Worm (Caenorhabditis elegans) whole organism, L1 larva: Measurements from ENCODE around the gene ZK622.5.
A peak's percentile ranks its signal among the peaks of the same experiment; 100 is the strongest.

ENCODE experiments used
- C16A3.4 ChIP-seq: fragments of 150-350 bp; optimal IDR thresholded peaks from 2 replicates; lab custom pipeline; 2014; ENCODE audit warnings: missing biosample characterization, missing genetic modification characterization
- Y116A8C.19 ChIP-seq: sonication (generic microtip); optimal IDR thresholded peaks from 2 replicates; lab custom pipeline; 2016; ENCODE audit warnings: missing compliant biosample characterization, missing genetic modification characterization, borderline replicate concordance
- aha-1 ChIP-seq: fragments of 150-350 bp; optimal IDR thresholded peaks from 2 replicates; lab custom pipeline; 2014; ENCODE audit warnings: missing biosample characterization, missing genetic modification characterization
- alr-1 ChIP-seq: fragments of 200-800 bp; sonication (Bioruptor generic); optimal IDR thresholded peaks from 2 replicates; lab custom pipeline; 2018; ENCODE audit warnings: borderline replicate concordance, mild to moderate bottlenecking, missing genetic modification characterization, missing compliant biosample characterization
- aly-2 ChIP-seq: fragments of 150-350 bp; optimal IDR thresholded peaks from 2 replicates; lab custom pipeline; 2014; ENCODE audit warnings: missing biosample characterization, missing genetic modification characterization
- blmp-1 ChIP-seq: fragments of 150-350 bp; optimal IDR thresholded peaks from 2 replicates; lab custom pipeline; 2014; ENCODE audit warnings: missing biosample characterization, missing genetic modification characterization
- ceh-63 ChIP-seq: fragments of 200-800 bp; sonication (Bioruptor generic); optimal IDR thresholded peaks from 2 replicates; lab custom pipeline; 2018; ENCODE audit warnings: mild to moderate bottlenecking, missing genetic modification characterization, missing compliant biosample characterization
- ceh-8 ChIP-seq: fragments of 200-800 bp; sonication (Bioruptor generic); optimal IDR thresholded peaks from 2 replicates; lab custom pipeline; 2018; ENCODE audit warnings: mild to moderate bottlenecking, missing genetic modification characterization, moderate library complexity, missing compliant biosample characterization
- ceh-82 ChIP-seq, 3 experiments: fragments of 150-350 bp in 1 of 3; sonication (generic microtip) in 2 of 3; optimal IDR thresholded peaks; 2 replicates each; lab custom pipeline; 2014 to 2017; ENCODE audit warnings: missing biosample characterization in 3 of 3, missing genetic modification characterization in 3 of 3
- ceh-88 ChIP-seq: fragments of 200-800 bp; sonication (Bioruptor generic); IDR thresholded peaks from 2 replicates; pipeline ENCODE4 v1.3.6; 2022; ENCODE audit warnings: missing genetic modification characterization, missing compliant biosample characterization
- ces-1 ChIP-seq: fragments of 150-350 bp; optimal IDR thresholded peaks from 2 replicates; lab custom pipeline; 2014; ENCODE audit warnings: missing biosample characterization, missing genetic modification reagents, missing genetic modification characterization
- efl-1 ChIP-seq, 4 experiments: fragments of 150-350 bp; optimal IDR thresholded peaks in 3 of 4; peaks in 1 of 4; 1 replicate in 1 of 4; 2 replicates in 3 of 4; lab custom pipeline; 2014; ENCODE audit warnings: missing biosample characterization in 2 of 4, missing genetic modification characterization in 2 of 4, missing genetic modification reagents in 2 of 4
- egl-13 ChIP-seq: sonication (generic microtip); optimal IDR thresholded peaks from 2 replicates; lab custom pipeline; 2016; ENCODE audit warnings: missing genotype, missing genetic modification reagents, missing genetic modification characterization, missing compliant biosample characterization
- egl-27 ChIP-seq, 2 experiments: fragments of 150-350 bp in 1 of 2; sonication (generic microtip); optimal IDR thresholded peaks; 3 replicates each; lab custom pipeline; 2017 to 2018; ENCODE audit warnings: missing biosample characterization in 2 of 2, missing genetic modification characterization in 2 of 2, missing genetic modification reagents in 2 of 2
- elt-2 ChIP-seq: sonication (generic microtip); optimal IDR thresholded peaks from 2 replicates; lab custom pipeline; 2016; ENCODE audit warnings: missing genetic modification characterization, mild to moderate bottlenecking, inconsistent platforms, missing compliant biosample characterization, missing genetic modification reagents
- ets-5 ChIP-seq: fragments of 200-800 bp; sonication (Bioruptor generic); IDR thresholded peaks from 2 replicates; pipeline ENCODE4 v1.3.6; 2022; ENCODE audit warnings: missing genetic modification characterization, missing compliant biosample characterization
- fkh-4 ChIP-seq: sonication (generic microtip); optimal IDR thresholded peaks from 2 replicates; lab custom pipeline; 2016; ENCODE audit warnings: missing compliant biosample characterization, missing genetic modification characterization, borderline replicate concordance
- fos-1 ChIP-seq: fragments of 150-350 bp; optimal IDR thresholded peaks from 2 replicates; lab custom pipeline; 2014; ENCODE audit warnings: missing biosample characterization, missing genetic modification characterization
- hlh-17 ChIP-seq: fragments of 200-800 bp; sonication (Bioruptor generic); optimal IDR thresholded peaks from 2 replicates; lab custom pipeline; 2018; ENCODE audit warnings: missing genetic modification characterization, mild to moderate bottlenecking, missing compliant biosample characterization, moderate library complexity, borderline replicate concordance
- irx-1 ChIP-seq: sonication (generic microtip); optimal IDR thresholded peaks from 2 replicates; lab custom pipeline; 2016; ENCODE audit warnings: missing genetic modification characterization, missing compliant biosample characterization
- jun-1 ChIP-seq: fragments of 150-350 bp; optimal IDR thresholded peaks from 2 replicates; lab custom pipeline; 2014; ENCODE audit warnings: missing biosample characterization, missing genetic modification reagents, missing genetic modification characterization
- lin-13 ChIP-seq: fragments of 150-350 bp; optimal IDR thresholded peaks from 2 replicates; lab custom pipeline; 2014; ENCODE audit warnings: missing biosample characterization, missing genetic modification reagents, missing genetic modification characterization
- lin-14 ChIP-seq: fragments of 200-800 bp; sonication (Bioruptor generic); optimal IDR thresholded peaks from 2 replicates; lab custom pipeline; 2018; ENCODE audit warnings: mild to moderate bottlenecking, missing genetic modification characterization, moderate library complexity, missing compliant biosample characterization
- lin-39 ChIP-seq: fragments of 150-350 bp; optimal IDR thresholded peaks from 2 replicates; lab custom pipeline; 2014; ENCODE audit warnings: missing biosample characterization, missing genetic modification reagents, missing genetic modification characterization
- lsy-2 ChIP-seq, 2 experiments: fragments of 150-350 bp; optimal IDR thresholded peaks; 2 replicates each; lab custom pipeline; 2014; ENCODE audit warnings: missing biosample characterization in 2 of 2, missing genetic modification characterization in 2 of 2
- mdl-1 ChIP-seq, 2 experiments: fragments of 150-350 bp; optimal IDR thresholded peaks; 2 replicates each; lab custom pipeline; 2014 to 2017; ENCODE audit warnings: missing biosample characterization in 2 of 2, missing genetic modification characterization in 2 of 2, inconsistent platforms in 1 of 2
- mef-2 ChIP-seq: fragments of 150-350 bp; optimal IDR thresholded peaks from 2 replicates; lab custom pipeline; 2014; ENCODE audit warnings: missing biosample characterization, missing genetic modification characterization
- mep-1 ChIP-seq: fragments of 150-350 bp; optimal IDR thresholded peaks from 2 replicates; lab custom pipeline; 2014; ENCODE audit warnings: missing biosample characterization, missing genetic modification characterization
- nhr-11 ChIP-seq: fragments of 150-350 bp; optimal IDR thresholded peaks from 2 replicates; lab custom pipeline; 2014; ENCODE audit warnings: missing biosample characterization, missing genetic modification characterization
- nhr-19 ChIP-seq: fragments of 200-800 bp; sonication (Bioruptor generic); conservative IDR thresholded peaks from 2 replicates; pipeline ENCODE4 v1.3.6; 2022; ENCODE audit warnings: missing genetic modification characterization, missing compliant biosample characterization
- nhr-20 ChIP-seq: sonication (generic microtip); optimal IDR thresholded peaks from 2 replicates; lab custom pipeline; 2016; ENCODE audit warnings: mild to moderate bottlenecking, missing genetic modification characterization, missing compliant biosample characterization
- nhr-47 ChIP-seq: sonication (generic microtip); optimal IDR thresholded peaks from 2 replicates; lab custom pipeline; 2016; ENCODE audit warnings: mild to moderate bottlenecking, missing genetic modification characterization, moderate library complexity, missing compliant biosample characterization
- nhr-76 ChIP-seq: sonication (generic microtip); optimal IDR thresholded peaks from 2 replicates; lab custom pipeline; 2017; ENCODE audit warnings: missing biosample characterization, missing genetic modification characterization
- nhr-90 ChIP-seq: sonication (generic microtip); optimal IDR thresholded peaks from 2 replicates; lab custom pipeline; 2016; ENCODE audit warnings: mild to moderate bottlenecking, missing genetic modification characterization, missing compliant biosample characterization; ENCODE audit not compliant: poor library complexity
- pax-3 ChIP-seq: fragments of 200-800 bp; sonication (Bioruptor generic); optimal IDR thresholded peaks from 2 replicates; lab custom pipeline; 2018; ENCODE audit warnings: mild to moderate bottlenecking, missing genetic modification characterization, moderate library complexity, missing compliant biosample characterization
- rnt-1 ChIP-seq: sonication (generic microtip); optimal IDR thresholded peaks from 2 replicates; lab custom pipeline; 2016; ENCODE audit warnings: mild to moderate bottlenecking, missing genetic modification characterization, moderate library complexity, missing compliant biosample characterization
- skn-1 ChIP-seq: fragments of 150-350 bp; optimal IDR thresholded peaks from 2 replicates; lab custom pipeline; 2014; ENCODE audit warnings: missing biosample characterization, missing genetic modification characterization
- snpc-4 ChIP-seq: fragments of 150-350 bp; optimal IDR thresholded peaks from 2 replicates; lab custom pipeline; 2014; ENCODE audit warnings: missing biosample characterization, missing genetic modification characterization
- sox-4 ChIP-seq: sonication (generic microtip); optimal IDR thresholded peaks from 2 replicates; lab custom pipeline; 2016; ENCODE audit warnings: missing genetic modification characterization, missing compliant biosample characterization
- sptf-1 ChIP-seq: fragments of 150-350 bp; optimal IDR thresholded peaks from 2 replicates; lab custom pipeline; 2014; ENCODE audit warnings: missing biosample characterization, missing genetic modification characterization
- sup-37 ChIP-seq: fragments of 200-800 bp; sonication (Bioruptor generic); optimal IDR thresholded peaks from 2 replicates; lab custom pipeline; 2018; ENCODE audit warnings: mild to moderate bottlenecking, missing genetic modification characterization, missing compliant biosample characterization
- unc-130 ChIP-seq: fragments of 150-350 bp; optimal IDR thresholded peaks from 2 replicates; lab custom pipeline; 2017; ENCODE audit warnings: missing biosample characterization, missing genetic modification characterization, inconsistent platforms
- unc-30 ChIP-seq: sonication (generic microtip); optimal IDR thresholded peaks from 2 replicates; lab custom pipeline; 2017; ENCODE audit warnings: missing biosample characterization, missing genetic modification characterization
- unc-62 ChIP-seq: fragments of 150-350 bp; optimal IDR thresholded peaks from 2 replicates; lab custom pipeline; 2014; ENCODE audit warnings: missing biosample characterization, missing genetic modification reagents, missing genetic modification characterization
- unc-98 ChIP-seq: fragments of 200-800 bp; sonication (Bioruptor generic); IDR thresholded peaks from 2 replicates; pipeline ENCODE4 v1.3.6; 2022; ENCODE audit warnings: missing genetic modification characterization, missing compliant biosample characterization
- vab-15 ChIP-seq: sonication (generic microtip); optimal IDR thresholded peaks from 2 replicates; lab custom pipeline; 2017; ENCODE audit warnings: missing genotype, mild to moderate bottlenecking, missing genetic modification characterization, missing compliant biosample characterization
- xbp-1 ChIP-seq: sonication (generic microtip); optimal IDR thresholded peaks from 2 replicates; lab custom pipeline; 2016; ENCODE audit warnings: missing genetic modification characterization, missing compliant biosample characterization
- zag-1 ChIP-seq: fragments of 150-350 bp; optimal IDR thresholded peaks from 2 replicates; lab custom pipeline; 2014; ENCODE audit warnings: missing biosample characterization, missing genetic modification characterization
- zip-4 ChIP-seq: fragments of 200-800 bp; sonication (Bioruptor generic); optimal IDR thresholded peaks from 2 replicates; lab custom pipeline; 2018; ENCODE audit warnings: mild to moderate bottlenecking, missing genetic modification characterization, moderate library complexity, missing compliant biosample characterization
- ztf-11 ChIP-seq, 2 experiments: sonication (generic microtip); optimal IDR thresholded peaks; 2 replicates each; lab custom pipeline; 2016 to 2017; ENCODE audit warnings: missing genetic modification characterization in 2 of 2, missing biosample characterization in 1 of 2, missing compliant biosample characterization in 1 of 2
- ztf-4 ChIP-seq: fragments of 150-350 bp; optimal IDR thresholded peaks from 2 replicates; lab custom pipeline; 2014; ENCODE audit warnings: missing biosample characterization, missing genetic modification characterization

ZK622.5 gene

ce11 chrII:5321718-5322286 lies 32.6 kb downstream of the ZK622.5 start (continued):
- no peak for TF ChIP-seq fkh-4 (tag; lab: Kevin White, UChicago)
- peak; percentile 87 for TF ChIP-seq elt-2 (tag; lab: Kevin White, UChicago)
- no peak for TF ChIP-seq egl-13
- TF ChIP-seq egl-27 (tag; optimal IDR thresholded peaks at IDR 0.05; lab: Kevin White, UChicago) = peak in 1 of 2 experiments; percentile 42
- peak; percentile 88 for TF ChIP-seq lin-14 (GFP tag; lab: Kevin White, UChicago)
- peak; percentile 1 for TF ChIP-seq irx-1 (tag; lab: Kevin White, UChicago)
- peak; percentile 26 for TF ChIP-seq jun-1 (tag; lab: Kevin White, UChicago)
- TF ChIP-seq ceh-63 (GFP tag; lab: Kevin White, UChicago) = no peak
- peak; percentile 39 for TF ChIP-seq skn-1
- no peak for TF ChIP-seq sox-4 (tag; lab: Kevin White, UChicago)
- no peak for TF ChIP-seq ztf-11 (tag; optimal IDR thresholded peaks at IDR 0.05; lab: Kevin White, UChicago)
- TF ChIP-seq blmp-1 (tag; lab: Kevin White, UChicago) = peak; percentile 50
- no peak for TF ChIP-seq unc-30 (tag; lab: Kevin White, UChicago)
- no peak for TF ChIP-seq sptf-1 (tag; lab: Kevin White, UChicago)
- TF ChIP-seq fos-1 (tag; lab: Kevin White, UChicago) = no peak
- TF ChIP-seq ceh-8 (GFP tag; lab: Kevin White, UChicago) = peak; percentile 60
- TF ChIP-seq sup-37 (GFP tag; lab: Kevin White, UChicago) = peak; percentile 56
- TF ChIP-seq xbp-1 (tag; lab: Kevin White, UChicago) = peak; percentile 40
- TF ChIP-seq hlh-17 = no peak
- TF ChIP-seq nhr-90 (tag; lab: Kevin White, UChicago) = peak; percentile 77
- peak; percentile 41 for TF ChIP-seq zip-4 (GFP tag; lab: Kevin White, UChicago)
- TF ChIP-seq snpc-4 (tag; lab: Kevin White, UChicago) = peak; percentile 1
- TF ChIP-seq nhr-76 (tag; lab: Kevin White, UChicago) = no peak
- TF ChIP-seq mef-2 (tag; lab: Kevin White, UChicago) = no peak
- TF ChIP-seq rnt-1 (tag; lab: Kevin White, UChicago) = peak; percentile 2
- TF ChIP-seq nhr-20 (tag; lab: Kevin White, UChicago) = peak; percentile 86
- TF ChIP-seq mdl-1 (tag; optimal IDR thresholded peaks at IDR 0.05; lab: Kevin White, UChicago) = peak in 1 of 2 experiments; percentile 26
- no peak for TF ChIP-seq Y116A8C.19 (tag; lab: Kevin White, UChicago)
- no peak for TF ChIP-seq zag-1 (tag; lab: Kevin White, UChicago)
- no peak for TF ChIP-seq mep-1 (tag; lab: Kevin White, UChicago)
- TF ChIP-seq alr-1 (tag; lab: Kevin White, UChicago) = no peak
- TF ChIP-seq vab-15 (tag; lab: Kevin White, UChicago) = peak; percentile 4
- TF ChIP-seq efl-1 (optimal IDR thresholded peaks at IDR 0.05; lab: Kevin White, UChicago) = peak; percentile 42 to 43
- TF ChIP-seq efl-1 (GFP tag; optimal IDR thresholded peaks at IDR 0.05 in 1 of 2; lab: Kevin White, UChicago) = peak in 1 of 2 experiments; percentile 91
- no peak for TF ChIP-seq ceh-82 (tag; optimal IDR thresholded peaks at IDR 0.05; lab: Kevin White, UChicago)
- peak; percentile 36 for TF ChIP-seq pax-3
- TF ChIP-seq unc-130 (tag; lab: Kevin White, UChicago) = no peak
- TF ChIP-seq lin-13 (GFP tag; lab: Kevin White, UChicago) = peak; percentile 14
- no peak for TF ChIP-seq aly-2 (tag; lab: Kevin White, UChicago)
- no peak for TF ChIP-seq ceh-88
- no peak for TF ChIP-seq lin-39 (tag; lab: Kevin White, UChicago)
- no peak for TF ChIP-seq aha-1 (tag; lab: Kevin White, UChicago)
- TF ChIP-seq lsy-2 (tag; optimal IDR thresholded peaks at IDR 0.05; lab: Kevin White, UChicago) = peak; percentile 7 to 45
- no peak for TF ChIP-seq unc-62 (GFP tag; lab: Kevin White, UChicago)
- TF ChIP-seq C16A3.4 = no peak
- no peak for TF ChIP-seq ces-1
- TF ChIP-seq nhr-19 (GFP tag; lab: Robert Waterston, UW) = peak; percentile 72
- TF ChIP-seq nhr-11 = peak; percentile 4
- no peak for TF ChIP-seq unc-98 (GFP tag; lab: Robert Waterston, UW)
- no peak for TF ChIP-seq ets-5
- peak; percentile 33 for TF ChIP-seq ztf-4
- peak; percentile 59 for TF ChIP-seq nhr-47 (tag; lab: Kevin White, UChicago)
